Worm (Caenorhabditis elegans): ENCODE data around the gene srab-10.

Gene srab-10

DNA sequence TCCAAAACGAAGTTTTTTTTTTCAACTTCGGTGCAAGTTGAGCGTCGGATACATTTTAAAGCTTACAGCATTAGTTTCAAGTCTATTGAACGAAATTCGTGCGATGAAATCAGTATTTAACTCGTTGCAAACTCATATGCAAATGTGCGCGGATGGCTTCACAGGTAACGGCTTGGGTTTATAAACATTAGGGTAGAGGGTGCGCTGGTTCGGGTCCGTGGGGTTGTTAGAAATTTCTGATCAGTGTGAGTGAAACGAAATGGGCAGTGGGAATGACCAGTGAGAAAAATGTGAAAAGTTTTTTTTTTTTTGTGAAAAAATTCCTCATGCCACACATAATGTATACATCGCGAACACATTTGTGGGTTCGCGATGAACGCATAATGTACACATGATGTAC lies 18.7 kb upstream of the srab-10 start (continued):
- TF ChIP-seq nhr-27 (tag; optimal IDR thresholded peaks at IDR 0.05), result no peak
- peak; percentile 49; the same call in 1 of the 2 replicates for TF ChIP-seq hsf-1 (GFP tag; IDR thresholded peaks at IDR 0.05)
- no peak for TF ChIP-seq ztf-6 (GFP tag; IDR thresholded peaks at IDR 0.05)
- no peak for TF ChIP-seq sdz-38 (tag; optimal IDR thresholded peaks at IDR 0.05)
- no peak for TF ChIP-seq sea-2 (GFP tag; IDR thresholded peaks at IDR 0.05)
- TF ChIP-seq bed-1 (GFP tag; IDR thresholded peaks at IDR 0.05), result 0 out of 2 replicates have a peak, but pooled peaks have one; percentile 58
- TF ChIP-seq nfya-2 (GFP tag; IDR thresholded peaks at IDR 0.05), result no peak
- no peak for TF ChIP-seq Y67H2A.10 (GFP tag; conservative IDR thresholded peaks at IDR 0.05)
- TF ChIP-seq ceh-91 (GFP tag; IDR thresholded peaks at IDR 0.05), result no peak
- TF ChIP-seq athp-1 (tag; optimal IDR thresholded peaks at IDR 0.05), result peak; percentile 48
- TF ChIP-seq Y79H2A.3 (GFP tag; conservative IDR thresholded peaks at IDR 0.05), result no peak
- no peak for TF ChIP-seq hlh-12 (tag; optimal IDR thresholded peaks at IDR 0.05)
- TF ChIP-seq attf-6 (GFP tag; IDR thresholded peaks at IDR 0.05), result no peak

DNA sequence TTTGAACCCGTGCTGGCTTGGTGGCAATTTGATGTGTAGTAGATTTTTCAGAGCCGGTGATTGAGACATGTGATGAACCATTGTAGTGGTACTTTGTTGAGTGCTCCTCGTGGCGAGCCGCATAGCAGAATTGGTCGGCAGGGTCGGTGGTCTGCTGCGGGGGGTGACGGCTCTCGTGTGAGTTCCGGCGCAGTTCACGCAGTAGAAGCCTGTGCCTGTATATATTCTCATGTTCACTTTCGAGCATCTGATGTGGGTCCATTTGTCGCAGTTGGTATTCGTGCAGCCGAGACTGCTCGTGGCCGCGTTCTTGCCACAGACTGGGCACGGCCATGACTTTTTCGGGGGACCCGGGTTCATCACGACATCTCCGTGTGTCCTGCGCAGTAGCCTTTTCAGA lies 17.9 kb upstream of the srab-10 start:
- TF ChIP-seq lin-54 (GFP tag; optimal IDR thresholded peaks at IDR 0.05) (no peak), B0019.2 (GFP tag; conservative IDR thresholded peaks at IDR 0.05) (no peak), fkh-3 (tag; optimal IDR thresholded peaks at IDR 0.05) (no peak), zfh-2 (GFP tag; conservative IDR thresholded peaks at IDR 0.05) (peak; percentile 67)

DNA sequence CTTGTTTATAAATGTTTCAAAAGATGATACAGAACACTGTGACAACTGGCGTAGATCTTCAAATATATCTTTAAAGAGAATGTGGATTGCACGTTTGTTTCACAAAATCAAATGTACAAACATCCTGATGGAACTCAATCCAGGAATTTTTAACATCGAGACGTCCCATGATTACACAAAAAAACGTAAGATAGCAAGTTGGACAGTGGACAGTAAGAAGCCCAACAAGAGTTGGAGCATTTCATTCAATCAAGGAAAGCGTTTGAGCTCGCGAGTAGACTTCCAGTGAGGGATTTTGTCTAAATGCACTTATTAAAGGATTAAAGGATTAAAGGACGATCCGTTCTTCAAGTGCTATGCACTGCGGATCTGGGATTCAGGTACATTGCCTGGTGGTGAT lies 14.9 kb upstream of the srab-10 start, which contains the start of gene C36C5.12:
Gene C36C5.12 (minus strand): TSS at position 101 of the 400 bp plus-strand sequence.
- TF ChIP-seq hsf-1 (GFP tag; IDR thresholded peaks at IDR 0.05) (no peak), zfh-2 (GFP tag; conservative IDR thresholded peaks at IDR 0.05) (no peak), mcd-1 (GFP tag; IDR thresholded peaks at IDR 0.05) (no peak), xnd-1 (tag; optimal IDR thresholded peaks at IDR 0.05) (no peak), ztf-26 (tag; optimal IDR thresholded peaks at IDR 0.05) (no peak), lsy-27 (tag; optimal IDR thresholded peaks at IDR 0.05; ENCODE audit: borderline replicate concordance, insufficient read depth) (no peak), attf-5 (GFP tag; optimal IDR thresholded peaks at IDR 0.05) (no peak), nfyb-1 (GFP tag; IDR thresholded peaks at IDR 0.05) (no peak), madf-3 (GFP tag; IDR thresholded peaks at IDR 0.05) (no peak)

DNA sequence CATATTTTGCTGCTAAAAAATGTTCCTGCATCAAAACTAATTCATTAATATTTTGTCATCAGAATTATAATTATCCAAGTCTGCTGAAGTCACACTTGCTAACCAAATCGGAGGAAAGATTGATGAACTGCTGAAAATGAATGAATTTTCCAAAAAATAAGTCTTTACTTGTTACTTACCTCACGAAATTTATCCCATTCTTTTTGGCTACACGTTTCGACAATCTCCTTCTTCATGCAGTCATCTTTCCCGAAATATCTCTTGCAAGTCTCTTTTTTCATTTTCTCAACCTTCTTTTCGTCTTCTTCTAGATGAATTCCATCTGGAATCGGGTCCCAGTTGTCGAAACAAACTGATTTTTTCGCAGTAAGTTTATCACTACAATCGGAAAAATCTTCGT lies 14.0 kb upstream of the srab-10 start:
- TF ChIP-seq F33H1.4 (GFP tag; IDR thresholded peaks at IDR 0.05), result no peak
- no peak for TF ChIP-seq F57C9.4 (tag; optimal IDR thresholded peaks at IDR 0.05)
- no peak for TF ChIP-seq sea-2 (GFP tag; IDR thresholded peaks at IDR 0.05)
- TF ChIP-seq madf-3 (GFP tag; IDR thresholded peaks at IDR 0.05), result no peak
- TF ChIP-seq repo-1 (tag; optimal IDR thresholded peaks at IDR 0.05), result no peak
- no peak for TF ChIP-seq let-607 (tag; optimal IDR thresholded peaks at IDR 0.05)
- no peak for TF ChIP-seq zim-3 (tag; optimal IDR thresholded peaks at IDR 0.05)
- TF ChIP-seq attf-3 (GFP tag; conservative IDR thresholded peaks at IDR 0.05), result no peak
- no peak for TF ChIP-seq K12H6.12 (tag; optimal IDR thresholded peaks at IDR 0.05)
- TF ChIP-seq rpc-1 (optimal IDR thresholded peaks at IDR 0.05), result no peak
- no peak for TF ChIP-seq rpc-1 (tag; optimal IDR thresholded peaks at IDR 0.05)
- no peak for TF ChIP-seq B0261.1 (tag; optimal IDR thresholded peaks at IDR 0.05)
- TF ChIP-seq hsf-1 (GFP tag; IDR thresholded peaks at IDR 0.05), result no peak
- no peak for TF ChIP-seq sptf-2 (GFP tag; optimal IDR thresholded peaks at IDR 0.05)
- no peak for TF ChIP-seq lin-40 (tag; optimal IDR thresholded peaks at IDR 0.05)
- no peak for TF ChIP-seq efl-1 (GFP tag; optimal IDR thresholded peaks at IDR 0.05)
- TF ChIP-seq ceh-79 (tag; optimal IDR thresholded peaks at IDR 0.05), result no peak
- TF ChIP-seq egl-44 (GFP tag; IDR thresholded peaks at IDR 0.05), result no peak
- TF ChIP-seq lir-1 (GFP tag; conservative IDR thresholded peaks at IDR 0.05), result no peak
- TF ChIP-seq rcor-1 (GFP tag; IDR thresholded peaks at IDR 0.05), result no peak
- TF ChIP-seq let-526 (GFP tag; IDR thresholded peaks at IDR 0.05), result no peak

Measured in whole organism, young adult.